Fruit fly (Drosophila melanogaster): Measurements from ENCODE around the gene CG14314.
A peak's percentile ranks its signal among the peaks of the same experiment; 100 is the strongest.

Gene CG14314

DNA sequence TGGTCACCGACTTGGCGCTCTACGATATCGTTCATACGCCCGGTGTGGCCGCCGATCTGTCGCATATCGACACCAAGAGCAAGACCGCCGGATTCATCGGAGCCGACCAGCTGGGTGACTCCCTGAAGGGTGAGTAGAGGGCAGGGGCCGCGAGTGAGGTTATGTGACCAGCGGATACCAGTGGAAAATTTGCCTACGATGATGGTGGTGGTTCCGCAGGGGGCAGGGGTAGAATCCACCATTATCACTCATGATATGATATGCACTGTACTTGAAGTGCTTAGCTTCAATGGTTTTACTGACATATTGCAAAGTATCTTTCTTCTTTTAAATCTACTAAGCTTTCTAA is 10.8 kb downstream of the CG14314 start:
- TF ChIP-seq dl (GFP tag; optimal IDR thresholded peaks at IDR 0.05; ENCODE audit: insufficient read depth in 1 of 2, partially characterized antibody in 2 of 2) = no peak
- no peak for TF ChIP-seq OdsH (GFP tag; optimal IDR thresholded peaks at IDR 0.05)
- no peak for TF ChIP-seq usp (GFP tag; optimal IDR thresholded peaks at IDR 0.05)
- no peak for TF ChIP-seq dmrt93B (GFP tag; optimal IDR thresholded peaks at IDR 0.05)
- TF ChIP-seq sage (GFP tag; optimal IDR thresholded peaks at IDR 0.05) = no peak
- no peak for TF ChIP-seq ey (GFP tag; optimal IDR thresholded peaks at IDR 0.05)
- no peak for TF ChIP-seq Myc (optimal IDR thresholded peaks at IDR 0.05)
- TF ChIP-seq Abd-B (GFP tag; optimal IDR thresholded peaks at IDR 0.05) = no peak
- no peak for TF ChIP-seq fru (GFP tag; optimal IDR thresholded peaks at IDR 0.05)
- no peak for TF ChIP-seq CrebA (GFP tag; optimal IDR thresholded peaks at IDR 0.05; ENCODE audit: borderline replicate concordance)
- no peak for TF ChIP-seq br (GFP tag; optimal IDR thresholded peaks at IDR 0.05)
- no peak for TF ChIP-seq Hnf4 (GFP tag; optimal IDR thresholded peaks at IDR 0.05)
- no peak for TF ChIP-seq Hr78 (GFP tag; optimal IDR thresholded peaks at IDR 0.05)

DNA sequence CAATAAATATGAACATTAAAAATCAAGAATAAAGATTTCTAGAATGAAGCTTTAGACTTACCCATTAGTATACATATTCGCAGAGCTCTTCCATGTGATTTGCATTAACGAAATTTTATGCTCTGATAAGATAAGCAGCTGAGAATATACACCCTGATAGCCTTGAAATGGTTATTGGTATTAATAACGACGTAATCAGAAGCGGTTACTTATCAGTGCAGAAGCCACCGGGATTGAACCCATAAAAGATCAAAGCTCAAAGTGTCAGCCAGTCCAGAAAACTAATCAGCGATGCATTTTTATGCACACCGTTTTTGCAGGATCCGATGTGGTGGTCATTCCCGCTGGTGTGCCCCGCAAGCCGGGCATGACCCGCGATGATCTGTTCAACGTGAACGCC is 11.4 kb downstream of the CG14314 start:
- TF ChIP-seq jim (GFP tag; optimal IDR thresholded peaks at IDR 0.05) = no peak
- no peak for TF ChIP-seq CG9705 (GFP tag; optimal IDR thresholded peaks at IDR 0.05)
- TF ChIP-seq HLH106 (tag; optimal IDR thresholded peaks at IDR 0.05) = no peak
- no peak for TF ChIP-seq lola (GFP tag; optimal IDR thresholded peaks at IDR 0.05)
- no peak for TF ChIP-seq psq (GFP tag; optimal IDR thresholded peaks at IDR 0.05)
- no peak for TF ChIP-seq usp (GFP tag; optimal IDR thresholded peaks at IDR 0.05)
- TF ChIP-seq rgr (GFP tag; optimal IDR thresholded peaks at IDR 0.05) = no peak
- TF ChIP-seq Hnf4 (GFP tag; optimal IDR thresholded peaks at IDR 0.05) = no peak
- TF ChIP-seq br (GFP tag; optimal IDR thresholded peaks at IDR 0.05) = no peak
- TF ChIP-seq sage (GFP tag; optimal IDR thresholded peaks at IDR 0.05) = no peak
- TF ChIP-seq Mio (GFP tag; optimal IDR thresholded peaks at IDR 0.05) = no peak

DNA sequence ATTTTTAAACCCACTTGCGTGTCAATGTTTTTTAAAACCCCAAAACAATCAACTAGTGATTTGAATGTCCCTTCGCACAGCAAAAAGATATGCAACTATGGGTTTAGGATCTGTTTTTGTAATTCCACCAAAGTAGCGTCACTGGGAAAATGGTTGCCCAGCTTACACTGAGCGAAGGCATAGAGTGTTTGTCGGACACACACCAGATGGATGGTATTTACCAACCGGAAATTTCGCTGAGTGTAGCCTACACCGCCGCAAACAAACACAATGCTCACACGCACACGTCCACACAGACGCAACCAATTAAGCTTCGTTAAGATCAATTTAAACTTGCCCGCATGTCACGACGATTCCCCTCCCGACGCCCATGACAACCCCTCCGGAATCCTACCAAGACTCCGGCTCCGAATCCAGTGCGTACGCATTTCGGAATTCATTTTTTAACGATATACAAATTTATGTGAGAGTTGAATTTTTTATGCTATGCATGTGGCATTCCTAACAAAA is 12.8 kb downstream of the CG14314 start:
- TF ChIP-seq GATAd (GFP tag; optimal IDR thresholded peaks at IDR 0.05) (no peak), foxo (GFP tag; optimal IDR thresholded peaks at IDR 0.05) (peak in 1 of 2 experiments; percentile 9), rgr (GFP tag; optimal IDR thresholded peaks at IDR 0.05) (peak; percentile 3), Dif (GFP tag; optimal IDR thresholded peaks at IDR 0.05; ENCODE audit: partially characterized antibody) (no peak)

DNA sequence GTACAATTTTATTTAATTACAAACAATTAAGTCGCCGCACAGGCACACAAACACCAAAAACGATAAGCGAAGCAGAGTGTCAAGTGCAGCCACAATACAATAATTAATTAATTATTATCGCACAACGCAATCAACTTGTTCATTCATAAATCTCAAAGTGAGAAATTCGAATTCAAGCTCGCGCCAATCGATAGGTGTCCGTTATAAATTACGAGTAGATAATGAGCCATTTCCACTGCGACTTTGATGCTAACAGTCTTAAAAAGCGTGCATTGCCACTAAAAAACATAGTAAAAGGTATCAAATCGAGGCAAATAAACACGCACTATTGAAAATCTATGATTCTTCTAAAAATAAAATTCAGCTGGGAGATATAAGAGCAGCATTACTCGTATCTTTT is 14.3 kb downstream of the CG14314 start:
- TF ChIP-seq Hr78 (GFP tag; optimal IDR thresholded peaks at IDR 0.05) (no peak), Dif (GFP tag; optimal IDR thresholded peaks at IDR 0.05; ENCODE audit: partially characterized antibody) (no peak), fru (GFP tag; optimal IDR thresholded peaks at IDR 0.05) (no peak), usp (GFP tag; optimal IDR thresholded peaks at IDR 0.05) (no peak), CrebA (GFP tag; optimal IDR thresholded peaks at IDR 0.05; ENCODE audit: borderline replicate concordance) (no peak), rgr (GFP tag; optimal IDR thresholded peaks at IDR 0.05) (no peak), woc (GFP tag; optimal IDR thresholded peaks at IDR 0.05) (no peak), OdsH (GFP tag; optimal IDR thresholded peaks at IDR 0.05) (no peak), h (GFP tag; optimal IDR thresholded peaks at IDR 0.05) (no peak), Mio (GFP tag; optimal IDR thresholded peaks at IDR 0.05) (no peak), ey (GFP tag; optimal IDR thresholded peaks at IDR 0.05) (no peak), br (GFP tag; optimal IDR thresholded peaks at IDR 0.05) (no peak), Rel (GFP tag; optimal IDR thresholded peaks at IDR 0.05) (no peak), Rel (tag; optimal IDR thresholded peaks at IDR 0.05) (no peak), dl (GFP tag; optimal IDR thresholded peaks at IDR 0.05; ENCODE audit: insufficient read depth in 1 of 2, partially characterized antibody in 2 of 2) (no peak), HLH106 (tag; optimal IDR thresholded peaks at IDR 0.05) (no peak), Sp1 (GFP tag; optimal IDR thresholded peaks at IDR 0.05) (no peak), lola (GFP tag; optimal IDR thresholded peaks at IDR 0.05) (no peak), CG9705 (GFP tag; optimal IDR thresholded peaks at IDR 0.05) (no peak), psq (GFP tag; optimal IDR thresholded peaks at IDR 0.05) (no peak), sv (GFP tag; optimal IDR thresholded peaks at IDR 0.05) (no peak)

DNA sequence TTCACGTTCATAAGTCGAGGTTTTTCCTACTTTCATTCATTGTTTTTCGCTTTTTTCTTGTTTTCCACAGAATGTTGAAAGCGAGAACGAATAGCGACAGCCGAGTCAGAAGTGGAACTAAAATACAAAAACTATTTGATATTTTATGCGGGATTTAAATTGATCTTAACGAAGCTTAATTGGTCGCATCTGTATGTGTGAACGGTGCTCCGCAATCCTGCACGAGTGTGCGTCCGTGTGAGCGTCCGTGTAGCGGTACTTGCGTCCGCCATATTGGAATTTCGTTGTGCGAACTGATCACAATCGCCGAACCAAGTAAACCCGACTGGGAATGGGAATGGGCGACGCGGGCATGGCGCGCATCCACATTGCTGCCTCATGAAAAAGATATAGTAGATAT is 16.2 kb downstream of the CG14314 start:
- TF ChIP-seq Myc (optimal IDR thresholded peaks at IDR 0.05) (no peak), psq (GFP tag; optimal IDR thresholded peaks at IDR 0.05) (no peak), Hr78 (GFP tag; optimal IDR thresholded peaks at IDR 0.05) (no peak), Vsx2 (GFP tag; optimal IDR thresholded peaks at IDR 0.05; ENCODE audit: partially characterized antibody) (no peak), Rel (GFP tag; optimal IDR thresholded peaks at IDR 0.05) (no peak), Rel (tag; optimal IDR thresholded peaks at IDR 0.05) (no peak), pan (optimal IDR thresholded peaks at IDR 0.05) (no peak), Mio (GFP tag; optimal IDR thresholded peaks at IDR 0.05) (no peak), sv (GFP tag; optimal IDR thresholded peaks at IDR 0.05) (no peak), Sp1 (GFP tag; optimal IDR thresholded peaks at IDR 0.05) (no peak), HLH106 (tag; optimal IDR thresholded peaks at IDR 0.05) (no peak), CG9705 (GFP tag; optimal IDR thresholded peaks at IDR 0.05) (no peak), Hnf4 (GFP tag; optimal IDR thresholded peaks at IDR 0.05) (no peak)
